Worm (Caenorhabditis elegans): ENCODE results near the gene K08B12.3.
A peak's percentile ranks its signal among the peaks of the same experiment; 100 is the strongest.

Gene K08B12.3

ce11 chrV:6277178-6277834, 42.3 kb downstream of the K08B12.3 start:
- TF ChIP-seq nhr-77 (tag; optimal IDR thresholded peaks at IDR 0.05) (no peak), nhr-21 (tag; optimal IDR thresholded peaks at IDR 0.05) (peak; percentile 37), peb-1 (tag; optimal IDR thresholded peaks at IDR 0.05) (no peak), sma-9 (GFP tag; optimal IDR thresholded peaks at IDR 0.05) (peak; percentile 17), sma-9 (tag; optimal IDR thresholded peaks at IDR 0.05) (no peak), ama-1 (optimal IDR thresholded peaks at IDR 0.05) (peak; percentile 30)

ce11 chrV:6278117-6279081, 43.4 kb downstream of the K08B12.3 start, which contains the start of gene fil-2:
Gene fil-2 (plus strand): TSS chrV:6279031.
- TF ChIP-seq sma-9 (GFP tag; optimal IDR thresholded peaks at IDR 0.05) (peak; percentile 44), sma-9 (tag; optimal IDR thresholded peaks at IDR 0.05) (no peak), nhr-129 (tag; optimal IDR thresholded peaks at IDR 0.05) (no peak), nhr-10 (tag; optimal IDR thresholded peaks at IDR 0.05) (no peak), nhr-11 (tag; optimal IDR thresholded peaks at IDR 0.05) (no peak), R02D3.7 (tag; optimal IDR thresholded peaks at IDR 0.05) (no peak), aly-2 (tag; optimal IDR thresholded peaks at IDR 0.05) (no peak), nhr-21 (tag; optimal IDR thresholded peaks at IDR 0.05) (peak; percentile 12), egl-27 (tag; optimal IDR thresholded peaks at IDR 0.05) (no peak), sma-3 (GFP tag; optimal IDR thresholded peaks at IDR 0.05) (no peak), zag-1 (tag; optimal IDR thresholded peaks at IDR 0.05) (no peak), dmd-4 (tag; optimal IDR thresholded peaks at IDR 0.05) (no peak), nhr-77 (tag; optimal IDR thresholded peaks at IDR 0.05) (no peak), fos-1 (tag; optimal IDR thresholded peaks at IDR 0.05) (peak; percentile 14), ceh-16 (tag; optimal IDR thresholded peaks at IDR 0.05) (no peak), ztf-11 (tag; optimal IDR thresholded peaks at IDR 0.05) (no peak), ztf-4 (tag; optimal IDR thresholded peaks at IDR 0.05) (peak; percentile 29), F13H6.1 (tag; optimal IDR thresholded peaks at IDR 0.05) (no peak), nhr-12 (tag; optimal IDR thresholded peaks at IDR 0.05) (no peak), nhr-23 (tag; optimal IDR thresholded peaks at IDR 0.05) (no peak), ceh-82 (tag; optimal IDR thresholded peaks at IDR 0.05) (no peak), ama-1 (optimal IDR thresholded peaks at IDR 0.05) (peak; percentile 29), nhr-25 (tag; optimal IDR thresholded peaks at IDR 0.05) (peak; percentile 43), nhr-6 (tag; optimal IDR thresholded peaks at IDR 0.05) (no peak), skn-1 (tag; optimal IDR thresholded peaks at IDR 0.05) (no peak), gmeb-1 (tag; optimal IDR thresholded peaks at IDR 0.05) (peak; percentile 67), mab-5 (tag; optimal IDR thresholded peaks at IDR 0.05) (no peak), alr-1 (tag; optimal IDR thresholded peaks at IDR 0.05) (no peak), elt-3 (tag; optimal IDR thresholded peaks at IDR 0.05) (no peak), lin-13 (GFP tag; optimal IDR thresholded peaks at IDR 0.05) (peak; percentile 13), sem-4 (tag; optimal IDR thresholded peaks at IDR 0.05) (no peak), lsy-2 (tag; optimal IDR thresholded peaks at IDR 0.05) (no peak), crh-2 (tag; optimal IDR thresholded peaks at IDR 0.05) (peak; percentile 32), Y55F3AM.14 (GFP tag; optimal IDR thresholded peaks at IDR 0.05) (no peak), blmp-1 (tag; optimal IDR thresholded peaks at IDR 0.05; ENCODE audit: insufficient read depth) (peak; percentile 62), unc-55 (GFP tag; optimal IDR thresholded peaks at IDR 0.05) (no peak), lin-11 (tag; optimal IDR thresholded peaks at IDR 0.05) (no peak)

- no peak for TF ChIP-seq ztf-11 (tag; optimal IDR thresholded peaks at IDR 0.05)
- no peak for TF ChIP-seq lsy-2 (tag; optimal IDR thresholded peaks at IDR 0.05)
- TF ChIP-seq unc-62 (GFP tag; optimal IDR thresholded peaks at IDR 0.05): no peak
- peak; percentile 27 for TF ChIP-seq sma-9 (GFP tag; optimal IDR thresholded peaks at IDR 0.05)
- no peak for TF ChIP-seq sma-9 (tag; optimal IDR thresholded peaks at IDR 0.05)
- no peak for TF ChIP-seq sma-3 (GFP tag; optimal IDR thresholded peaks at IDR 0.05)
- TF ChIP-seq elt-3 (tag; optimal IDR thresholded peaks at IDR 0.05): no peak
These were observed 45.1 kb downstream of the K08B12.3 start for ce11 chrV:6280067-6280466.
